Worm (Caenorhabditis elegans) whole organism, late embryonic: Measurements from ENCODE around the gene C54C6.4.

Experiments
- K02D7.2 ChIP-seq: sonication (generic microtip); optimal IDR thresholded peaks from 2 replicates; lab custom pipeline; 2017; ENCODE audit warnings: mild to moderate bottlenecking, missing genetic modification characterization, missing compliant biosample characterization
- ahr-1 ChIP-seq: sonication (generic microtip); optimal IDR thresholded peaks from 2 replicates; lab custom pipeline; 2016; ENCODE audit warnings: missing genetic modification characterization, missing compliant biosample characterization
- ama-1 ChIP-seq: fragments of 150-350 bp; optimal IDR thresholded peaks from 2 replicates; lab custom pipeline; 2014
- ceh-14 ChIP-seq: sonication (generic microtip); optimal IDR thresholded peaks from 2 replicates; lab custom pipeline; 2016; ENCODE audit warnings: missing genotype, missing genetic modification characterization, missing compliant biosample characterization
- ceh-18 ChIP-seq: sonication (generic microtip); optimal IDR thresholded peaks from 2 replicates; lab custom pipeline; 2016; ENCODE audit warnings: missing genetic modification characterization, missing compliant biosample characterization
- ceh-19 ChIP-seq: fragments of 200-800 bp; sonication (Bioruptor generic); optimal IDR thresholded peaks from 2 replicates; lab custom pipeline; 2018; ENCODE audit warnings: mild to moderate bottlenecking, missing genetic modification characterization, missing compliant biosample characterization
- ceh-2 ChIP-seq: sonication (generic microtip); optimal IDR thresholded peaks from 2 replicates; lab custom pipeline; 2016; ENCODE audit warnings: missing genotype, missing genetic modification characterization, missing compliant biosample characterization
- ceh-30 ChIP-seq: fragments of 150-350 bp; optimal IDR thresholded peaks from 2 replicates; lab custom pipeline; 2014; ENCODE audit warnings: missing biosample characterization, missing genetic modification characterization
- ceh-45 ChIP-seq: fragments of 200-800 bp; sonication (Bioruptor generic); IDR thresholded peaks from 2 replicates; pipeline ENCODE4 v1.3.6; 2022; ENCODE audit warnings: missing genetic modification reagents, missing genetic modification characterization, missing compliant biosample characterization
- ceh-48 ChIP-seq: sonication (generic microtip); optimal IDR thresholded peaks from 2 replicates; lab custom pipeline; 2016; ENCODE audit warnings: missing genetic modification characterization, inconsistent platforms, missing compliant biosample characterization
- ceh-6 ChIP-seq: fragments of 200-800 bp; sonication (Bioruptor generic); optimal IDR thresholded peaks from 2 replicates; lab custom pipeline; 2018; ENCODE audit warnings: mild to moderate bottlenecking, missing genetic modification characterization, missing compliant biosample characterization
- che-1 ChIP-seq: sonication (generic microtip); optimal IDR thresholded peaks from 2 replicates; lab custom pipeline; 2016; ENCODE audit warnings: mild to moderate bottlenecking, missing genetic modification characterization, missing compliant biosample characterization
- dmd-4 ChIP-seq: sonication (generic microtip); optimal IDR thresholded peaks from 2 replicates; lab custom pipeline; 2016; ENCODE audit warnings: borderline replicate concordance, missing genetic modification characterization, missing compliant biosample characterization
- elt-4 ChIP-seq: sonication (generic microtip); optimal IDR thresholded peaks from 2 replicates; lab custom pipeline; 2016; ENCODE audit warnings: missing genetic modification characterization, missing compliant biosample characterization
- ets-4 ChIP-seq: sonication (generic microtip); optimal IDR thresholded peaks from 2 replicates; lab custom pipeline; 2016; ENCODE audit warnings: missing genetic modification characterization, missing compliant biosample characterization
- fax-1 ChIP-seq: sonication (generic microtip); optimal IDR thresholded peaks from 2 replicates; lab custom pipeline; 2016; ENCODE audit warnings: missing genotype, missing genetic modification characterization, missing compliant biosample characterization
- fkh-10 ChIP-seq: fragments of 150-350 bp; optimal IDR thresholded peaks from 2 replicates; lab custom pipeline; 2014; ENCODE audit warnings: missing biosample characterization, missing genetic modification reagents, missing genetic modification characterization
- gmeb-2 ChIP-seq: sonication (generic microtip); optimal IDR thresholded peaks from 2 replicates; lab custom pipeline; 2016; ENCODE audit warnings: missing genetic modification characterization, inconsistent platforms, missing compliant biosample characterization
- hlh-15 ChIP-seq: sonication (generic microtip); optimal IDR thresholded peaks from 2 replicates; lab custom pipeline; 2016; ENCODE audit warnings: missing genetic modification characterization, missing compliant biosample characterization
- hlh-30 ChIP-seq: sonication (generic microtip); optimal IDR thresholded peaks from 2 replicates; lab custom pipeline; 2017; ENCODE audit warnings: antibody characterized with exemption, missing genetic modification characterization, missing compliant biosample characterization; ENCODE audit not compliant: insufficient read depth
- hlh-8 ChIP-seq: sonication (generic microtip); optimal IDR thresholded peaks from 2 replicates; lab custom pipeline; 2016; ENCODE audit warnings: missing genotype, missing genetic modification characterization, missing compliant biosample characterization
- lin-11 ChIP-seq: fragments of 200-800 bp; sonication (Bioruptor generic); optimal IDR thresholded peaks from 2 replicates; lab custom pipeline; 2018; ENCODE audit warnings: mild to moderate bottlenecking, missing genetic modification characterization, missing compliant biosample characterization
- madf-2 ChIP-seq: sonication (generic microtip); optimal IDR thresholded peaks from 2 replicates; lab custom pipeline; 2017; ENCODE audit warnings: missing genetic modification characterization, missing compliant biosample characterization
- nfya-1 ChIP-seq: sonication (generic microtip); optimal IDR thresholded peaks from 2 replicates; lab custom pipeline; 2017; ENCODE audit warnings: missing genetic modification characterization, mild to moderate bottlenecking, missing compliant biosample characterization, antibody characterized with exemption, moderate library complexity
- nhr-11 ChIP-seq: fragments of 150-350 bp; optimal IDR thresholded peaks from 2 replicates; lab custom pipeline; 2014; ENCODE audit warnings: missing biosample characterization, missing genetic modification characterization
- odd-2 ChIP-seq: sonication (generic microtip); optimal IDR thresholded peaks from 2 replicates; lab custom pipeline; 2017; ENCODE audit warnings: antibody characterized with exemption, mild to moderate bottlenecking, missing genetic modification characterization, missing compliant biosample characterization
- pag-3 ChIP-seq: sonication (generic microtip); optimal IDR thresholded peaks from 2 replicates; lab custom pipeline; 2016; ENCODE audit warnings: missing compliant biosample characterization, missing genetic modification characterization, borderline replicate concordance
- pax-1 ChIP-seq: fragments of 150-350 bp; optimal IDR thresholded peaks from 2 replicates; lab custom pipeline; 2014; ENCODE audit warnings: missing biosample characterization, missing genetic modification characterization
- pha-4 ChIP-seq: fragments of 150-350 bp; optimal IDR thresholded peaks from 2 replicates; lab custom pipeline; 2018; ENCODE audit warnings: missing biosample characterization, missing genetic modification reagents, missing genetic modification characterization
- pqm-1 ChIP-seq: sonication (generic microtip); optimal IDR thresholded peaks from 2 replicates; lab custom pipeline; 2016; ENCODE audit warnings: missing genetic modification characterization, missing compliant biosample characterization
- pros-1 ChIP-seq: fragments of 150-350 bp; optimal IDR thresholded peaks from 2 replicates; lab custom pipeline; 2014; ENCODE audit warnings: missing biosample characterization, missing genetic modification reagents, missing genetic modification characterization
- ref-2 ChIP-seq: sonication (generic microtip); optimal IDR thresholded peaks from 2 replicates; lab custom pipeline; 2016; ENCODE audit warnings: missing genetic modification characterization, missing compliant biosample characterization
- sox-2 ChIP-seq: fragments of 200-800 bp; sonication (Bioruptor generic); IDR thresholded peaks from 2 replicates; pipeline ENCODE4 v1.3.6; 2022; ENCODE audit warnings: missing genetic modification reagents, missing genetic modification characterization, missing compliant biosample characterization
- tbx-2 ChIP-seq: sonication (generic microtip); optimal IDR thresholded peaks from 2 replicates; lab custom pipeline; 2016; ENCODE audit warnings: missing genetic modification characterization, missing compliant biosample characterization
- tbx-7 ChIP-seq: sonication (generic microtip); optimal IDR thresholded peaks from 2 replicates; lab custom pipeline; 2016; ENCODE audit warnings: missing genotype, missing genetic modification characterization, missing compliant biosample characterization
- unc-42 ChIP-seq: sonication (generic microtip); optimal IDR thresholded peaks from 2 replicates; lab custom pipeline; 2016; ENCODE audit warnings: missing genotype, missing genetic modification characterization, missing compliant biosample characterization
- unc-55 ChIP-seq: sonication (generic microtip); optimal IDR thresholded peaks from 2 replicates; lab custom pipeline; 2017; ENCODE audit warnings: missing biosample characterization, missing genetic modification reagents, missing genetic modification characterization
- zip-5 ChIP-seq: sonication (generic microtip); optimal IDR thresholded peaks from 2 replicates; lab custom pipeline; 2016; ENCODE audit warnings: missing genetic modification characterization, missing compliant biosample characterization
- ztf-16 ChIP-seq: sonication (generic microtip); optimal IDR thresholded peaks from 2 replicates; lab custom pipeline; 2017; ENCODE audit warnings: missing genetic modification characterization, missing compliant biosample characterization

The C54C6.4 gene

ce11 chrIII:3548017-3548416 is 5.4 kb upstream of the C54C6.4 start, which contains the start of gene C54C6.11:
Gene C54C6.11, plus strand, starts transcription at chrIII:3548317.
- TF ChIP-seq ceh-18 (tag; lab: Kevin White, UChicago) (no peak), hlh-15 (tag; lab: Kevin White, UChicago) (no peak), unc-55 (GFP tag; lab: Kevin White, UChicago) (no peak), ceh-48 (tag; lab: Kevin White, UChicago) (no peak), pax-1 (tag; lab: Kevin White, UChicago) (no peak), ahr-1 (tag; lab: Kevin White, UChicago) (no peak), odd-2 (tag; lab: Kevin White, UChicago) (no peak), ceh-6 (no peak), nfya-1 (tag; lab: Kevin White, UChicago) (no peak), ama-1 (no peak), ceh-30 (tag; lab: Kevin White, UChicago) (no peak), che-1 (no peak), hlh-30 (tag; lab: Kevin White, UChicago) (no peak), ztf-16 (tag; lab: Kevin White, UChicago) (no peak), ceh-19 (GFP tag; lab: Kevin White, UChicago) (no peak)
- TF ChIP-seq, all 69 proteins: peak for 0

- TF ChIP-seq che-1 (no peak), ceh-19 (GFP tag; lab: Kevin White, UChicago) (no peak)
- TF ChIP-seq, all 69 proteins: peak for 0
Observed at ce11 chrIII:3549750-3550149, 3.7 kb upstream of the C54C6.4 start, which contains the start of gene C54C6.5. Gene C54C6.5, minus strand, starts transcription at chrIII:3549850.

ce11 chrIII:3550364-3550763 is 3.1 kb upstream of the C54C6.4 start:
- TF ChIP-seq elt-4 (tag; lab: Kevin White, UChicago), result no peak

ce11 chrIII:3560235-3560634 is 6.8 kb downstream of the C54C6.4 start:
- TF ChIP-seq tbx-2 (peak; percentile 1), pag-3 (tag; lab: Kevin White, UChicago) (no peak), unc-42 (peak; percentile 34)
- TF ChIP-seq, all 69 proteins: peak for 2

- TF ChIP-seq ama-1, result no peak
- no peak for TF ChIP-seq pqm-1
- TF ChIP-seq hlh-8 (tag; lab: Kevin White, UChicago), result no peak
- TF ChIP-seq ref-2 (tag; lab: Kevin White, UChicago), result no peak
- no peak for TF ChIP-seq gmeb-2
- TF ChIP-seq K02D7.2 (tag; lab: Kevin White, UChicago), result no peak
- no peak for TF ChIP-seq ets-4 (tag; lab: Kevin White, UChicago)
- no peak for TF ChIP-seq tbx-7 (tag; lab: Kevin White, UChicago)
- TF ChIP-seq pha-4, result no peak
- TF ChIP-seq ceh-14 (tag; lab: Kevin White, UChicago), result no peak
- no peak for TF ChIP-seq fax-1
- TF ChIP-seq lin-11, result no peak
- no peak for TF ChIP-seq pros-1 (tag; lab: Kevin White, UChicago)
- TF ChIP-seq ceh-6, result no peak
- no peak for TF ChIP-seq sox-2 (GFP tag; lab: Robert Waterston, UW)
Observed at ce11 chrIII:3562276-3562675, 8.8 kb downstream of the C54C6.4 start.

ce11 chrIII:3564762-3565359 is 11.4 kb downstream of the C54C6.4 start:
- TF ChIP-seq dmd-4 (tag; lab: Kevin White, UChicago) (no peak), fkh-10 (GFP tag; lab: Kevin White, UChicago) (no peak), zip-5 (tag; lab: Kevin White, UChicago) (no peak), ceh-6 (no peak), fax-1 (no peak), nhr-11 (no peak), madf-2 (tag; lab: Kevin White, UChicago) (no peak), ceh-2 (tag; lab: Kevin White, UChicago) (no peak), ceh-45 (GFP tag; lab: Robert Waterston, UW) (no peak), unc-55 (GFP tag; lab: Kevin White, UChicago) (no peak), gmeb-2 (no peak)
